Worm (Caenorhabditis elegans) whole organism, L4 larva: ENCODE measurements around the gene cpg-24.
"Not testable (repeated sequence)": the region's sequence is repeated elsewhere in the genome, so short reads cannot be mapped to it uniquely, and the experiment has no call there.

Experiments used
- R02D3.7 ChIP-seq: fragments of 150-350 bp; sonication (generic microtip); optimal IDR thresholded peaks from 3 replicates; lab custom pipeline; 2014; ENCODE audit warnings: missing biosample characterization, missing genetic modification characterization
- fkh-10 ChIP-seq: fragments of 150-350 bp; optimal IDR thresholded peaks from 2 replicates; lab custom pipeline; 2014; ENCODE audit warnings: missing biosample characterization, missing genetic modification reagents, missing genetic modification characterization
- jun-1 ChIP-seq: fragments of 150-350 bp; optimal IDR thresholded peaks from 2 replicates; lab custom pipeline; 2014; ENCODE audit warnings: missing biosample characterization, missing genetic modification reagents, missing genetic modification characterization
- nhr-11 ChIP-seq: fragments of 150-350 bp; optimal IDR thresholded peaks from 2 replicates; lab custom pipeline; 2014; ENCODE audit warnings: missing biosample characterization, missing genetic modification characterization
- nhr-76 ChIP-seq: fragments of 150-350 bp; optimal IDR thresholded peaks from 2 replicates; lab custom pipeline; 2014; ENCODE audit warnings: missing biosample characterization, missing genetic modification characterization

DNA sequence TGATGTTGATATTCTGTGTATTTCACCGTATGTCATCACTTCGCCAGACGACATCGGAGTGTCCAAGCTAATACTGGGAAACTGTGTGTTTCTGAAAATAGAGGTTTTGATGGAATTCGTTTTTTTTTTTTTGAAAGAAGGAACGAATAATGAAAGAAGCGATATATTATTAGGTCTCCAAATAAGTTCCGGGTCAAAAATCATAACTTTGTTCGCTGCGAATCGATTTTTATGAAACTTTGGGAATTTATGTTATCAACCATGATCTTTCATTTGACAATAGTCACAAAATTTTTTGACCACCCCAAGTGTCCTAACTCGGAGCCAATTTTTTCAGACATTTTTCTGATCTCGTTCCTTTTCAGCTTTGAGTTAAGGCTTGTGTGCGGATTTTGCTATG, 13.4 kb downstream of the cpg-24 start, which contains the start of gene nhr-274:
- not testable (repeated sequence) for TF ChIP-seq R02D3.7 (tag; lab: Kevin White, UChicago); jun-1 (tag; lab: Kevin White, UChicago); fkh-10; nhr-76; nhr-11 (tag; lab: Kevin White, UChicago)
